Fruit fly (Drosophila melanogaster): ENCODE data around the gene CG42371.

Gene CG42371

DNA sequence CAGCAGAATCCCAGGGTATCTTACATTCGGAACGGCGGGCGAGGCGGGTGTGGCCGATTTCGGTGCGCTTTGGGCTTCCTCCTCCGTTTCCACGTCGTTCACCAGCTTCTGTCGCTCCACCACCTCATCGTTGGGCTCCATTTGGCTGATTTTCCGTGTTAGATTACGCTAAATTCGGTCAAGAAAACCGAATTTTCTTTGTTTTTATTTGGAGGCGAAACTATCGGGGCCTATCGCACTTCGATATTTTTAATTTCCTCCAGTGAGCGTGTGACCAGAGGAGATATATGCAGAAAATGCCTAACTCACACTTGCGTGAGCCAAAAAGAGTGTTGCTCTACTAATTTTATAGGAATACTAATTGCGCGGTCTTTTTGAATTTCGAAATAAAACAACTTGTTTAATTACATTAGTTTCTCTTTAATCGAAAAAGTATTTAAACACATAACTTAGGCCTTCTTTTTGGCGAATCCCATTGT lies 24.9 kb downstream of the CG42371 start, which contains the start of gene CG10874:
TSS of gene CG10874 (minus strand) at position 264 of the 479 bp plus-strand sequence.
- TF ChIP-seq Myc (optimal IDR thresholded peaks at IDR 0.05) (no peak), CrebA (GFP tag; optimal IDR thresholded peaks at IDR 0.05; ENCODE audit: borderline replicate concordance) (no peak), Dfd (GFP tag; optimal IDR thresholded peaks at IDR 0.05) (no peak), brk (GFP tag; optimal IDR thresholded peaks at IDR 0.05) (no peak), Hr83 (GFP tag; optimal IDR thresholded peaks at IDR 0.05; ENCODE audit: poor library complexity, severe bottlenecking) (no peak), Hnf4 (GFP tag; optimal IDR thresholded peaks at IDR 0.05) (no peak), CG9705 (GFP tag; optimal IDR thresholded peaks at IDR 0.05) (no peak), GATAd (GFP tag; optimal IDR thresholded peaks at IDR 0.05) (no peak), h (GFP tag; optimal IDR thresholded peaks at IDR 0.05) (no peak), fru (GFP tag; optimal IDR thresholded peaks at IDR 0.05) (no peak), Dif (GFP tag; optimal IDR thresholded peaks at IDR 0.05; ENCODE audit: partially characterized antibody) (peak; percentile 89), Hr78 (GFP tag; optimal IDR thresholded peaks at IDR 0.05) (no peak), usp (GFP tag; optimal IDR thresholded peaks at IDR 0.05) (no peak), foxo (GFP tag; optimal IDR thresholded peaks at IDR 0.05) (no peak), HLH106 (tag; optimal IDR thresholded peaks at IDR 0.05) (no peak), Vsx2 (GFP tag; optimal IDR thresholded peaks at IDR 0.05; ENCODE audit: partially characterized antibody) (peak; percentile 98), dl (GFP tag; optimal IDR thresholded peaks at IDR 0.05; ENCODE audit: insufficient read depth in 1 of 2, partially characterized antibody in 2 of 2) (peak in 1 of 2 experiments; percentile 58), Sp1 (GFP tag; optimal IDR thresholded peaks at IDR 0.05) (no peak), Rel (GFP tag; optimal IDR thresholded peaks at IDR 0.05) (no peak), Rel (tag; optimal IDR thresholded peaks at IDR 0.05) (peak; percentile 30)

DNA sequence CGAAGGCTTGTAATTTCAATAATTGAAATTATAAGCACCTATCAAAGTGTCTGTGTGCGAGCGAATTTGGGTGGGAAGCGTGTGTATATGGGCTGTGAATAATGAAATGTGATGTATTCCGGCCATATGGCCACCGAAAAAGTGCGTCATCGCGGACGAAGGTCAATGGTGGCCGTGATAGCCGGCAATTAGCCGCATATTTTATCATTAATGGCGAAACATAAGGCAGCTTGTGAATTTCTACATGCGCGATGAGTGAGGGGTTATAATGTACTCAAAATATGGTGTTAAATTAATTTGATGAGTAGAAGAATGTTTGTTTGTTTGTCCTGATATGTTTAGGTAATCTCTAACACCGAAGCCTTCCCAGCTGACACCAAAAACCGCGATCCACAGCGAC lies 25.6 kb downstream of the CG42371 start:
- TF ChIP-seq Dfd (GFP tag; optimal IDR thresholded peaks at IDR 0.05) (no peak), Hr83 (GFP tag; optimal IDR thresholded peaks at IDR 0.05; ENCODE audit: poor library complexity, severe bottlenecking) (no peak), br (GFP tag; optimal IDR thresholded peaks at IDR 0.05) (no peak)

DNA sequence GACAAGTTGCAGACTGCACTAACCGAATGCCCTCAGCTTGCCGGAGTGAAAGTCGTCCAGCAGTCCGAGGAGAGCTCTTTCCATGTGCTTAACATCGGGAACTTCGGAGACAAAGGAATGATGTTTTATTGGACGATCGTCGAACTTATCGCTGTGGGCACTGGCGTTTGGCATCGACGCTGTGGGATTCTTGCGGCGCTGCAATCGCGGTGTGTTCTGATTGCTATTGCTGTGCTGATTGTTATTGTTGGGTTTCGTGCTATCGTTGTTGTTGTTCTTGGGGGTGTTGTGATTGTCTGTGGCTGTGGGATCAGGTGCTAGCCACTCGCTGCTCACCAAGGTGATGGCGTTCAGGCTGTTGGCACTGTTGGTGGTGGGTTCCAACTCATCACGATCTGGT lies 26.4 kb downstream of the CG42371 start:
- TF ChIP-seq Vsx2 (GFP tag; optimal IDR thresholded peaks at IDR 0.05; ENCODE audit: partially characterized antibody) (no peak), Hr78 (GFP tag; optimal IDR thresholded peaks at IDR 0.05) (no peak), dl (GFP tag; optimal IDR thresholded peaks at IDR 0.05; ENCODE audit: insufficient read depth in 1 of 2, partially characterized antibody in 2 of 2) (no peak), rgr (GFP tag; optimal IDR thresholded peaks at IDR 0.05) (peak; percentile 11), Hnf4 (GFP tag; optimal IDR thresholded peaks at IDR 0.05) (no peak), foxo (GFP tag; optimal IDR thresholded peaks at IDR 0.05) (no peak), Rel (GFP tag; optimal IDR thresholded peaks at IDR 0.05) (no peak), Rel (tag; optimal IDR thresholded peaks at IDR 0.05) (peak; percentile 87), usp (GFP tag; optimal IDR thresholded peaks at IDR 0.05) (no peak), sage (GFP tag; optimal IDR thresholded peaks at IDR 0.05) (no peak), OdsH (GFP tag; optimal IDR thresholded peaks at IDR 0.05) (no peak), h (GFP tag; optimal IDR thresholded peaks at IDR 0.05) (peak; percentile 18), br (GFP tag; optimal IDR thresholded peaks at IDR 0.05) (no peak)

DNA sequence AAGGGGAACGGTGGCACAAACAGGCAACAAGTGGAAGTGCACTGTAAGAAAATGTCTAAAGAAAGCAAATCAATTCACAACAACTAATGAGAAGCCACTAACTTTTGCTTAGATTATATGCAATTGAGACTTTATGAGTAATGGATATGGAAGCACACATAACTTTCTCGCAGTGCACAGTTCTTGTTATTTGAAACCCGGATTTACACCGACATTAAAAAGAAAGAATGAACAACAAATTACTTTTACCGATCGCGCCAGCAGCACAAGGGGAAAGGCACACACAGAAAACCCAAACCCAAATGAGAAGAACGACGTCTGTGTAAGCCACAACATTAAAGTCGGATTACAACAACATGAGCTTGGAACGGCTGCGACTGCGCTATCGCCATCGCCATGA lies 27.9 kb downstream of the CG42371 start:
- peak; percentile 65 for TF ChIP-seq br (GFP tag; optimal IDR thresholded peaks at IDR 0.05)
- peak; percentile 41 for TF ChIP-seq Sp1 (GFP tag; optimal IDR thresholded peaks at IDR 0.05)
- peak; percentile 64 for TF ChIP-seq ey (GFP tag; optimal IDR thresholded peaks at IDR 0.05)
- TF ChIP-seq foxo (GFP tag; optimal IDR thresholded peaks at IDR 0.05), result peak in 1 of 2 experiments; percentile 73
- no peak for TF ChIP-seq dl (GFP tag; optimal IDR thresholded peaks at IDR 0.05; ENCODE audit: insufficient read depth in 1 of 2, partially characterized antibody in 2 of 2)
- TF ChIP-seq CG32264 (GFP tag; optimal IDR thresholded peaks at IDR 0.05), result peak; percentile 37
- TF ChIP-seq usp (GFP tag; optimal IDR thresholded peaks at IDR 0.05), result no peak
- no peak for TF ChIP-seq pan (optimal IDR thresholded peaks at IDR 0.05)
- TF ChIP-seq psq (GFP tag; optimal IDR thresholded peaks at IDR 0.05), result peak; percentile 59
- TF ChIP-seq Hr78 (GFP tag; optimal IDR thresholded peaks at IDR 0.05), result no peak
- TF ChIP-seq rgr (GFP tag; optimal IDR thresholded peaks at IDR 0.05), result peak; percentile 62
- TF ChIP-seq Hnf4 (GFP tag; optimal IDR thresholded peaks at IDR 0.05), result peak; percentile 45
- peak; percentile 77 for TF ChIP-seq fru (GFP tag; optimal IDR thresholded peaks at IDR 0.05)
- TF ChIP-seq dmrt93B (GFP tag; optimal IDR thresholded peaks at IDR 0.05), result peak; percentile 48
- no peak for TF ChIP-seq Myc (optimal IDR thresholded peaks at IDR 0.05)
- peak; percentile 32 for TF ChIP-seq woc (GFP tag; optimal IDR thresholded peaks at IDR 0.05)
- TF ChIP-seq HLH106 (tag; optimal IDR thresholded peaks at IDR 0.05), result peak; percentile 70
- no peak for TF ChIP-seq sage (GFP tag; optimal IDR thresholded peaks at IDR 0.05)
- peak; percentile 62 for TF ChIP-seq OdsH (GFP tag; optimal IDR thresholded peaks at IDR 0.05)
- no peak for TF ChIP-seq brk (GFP tag; optimal IDR thresholded peaks at IDR 0.05)
- peak; percentile 75 for TF ChIP-seq h (GFP tag; optimal IDR thresholded peaks at IDR 0.05)
- TF ChIP-seq N (GFP tag; optimal IDR thresholded peaks at IDR 0.05), result no peak

Data from whole organism, wandering third instar larva.